Worm (Caenorhabditis elegans): ENCODE results near the gene Y49A10A.2.

The Y49A10A.2 gene

DNA sequence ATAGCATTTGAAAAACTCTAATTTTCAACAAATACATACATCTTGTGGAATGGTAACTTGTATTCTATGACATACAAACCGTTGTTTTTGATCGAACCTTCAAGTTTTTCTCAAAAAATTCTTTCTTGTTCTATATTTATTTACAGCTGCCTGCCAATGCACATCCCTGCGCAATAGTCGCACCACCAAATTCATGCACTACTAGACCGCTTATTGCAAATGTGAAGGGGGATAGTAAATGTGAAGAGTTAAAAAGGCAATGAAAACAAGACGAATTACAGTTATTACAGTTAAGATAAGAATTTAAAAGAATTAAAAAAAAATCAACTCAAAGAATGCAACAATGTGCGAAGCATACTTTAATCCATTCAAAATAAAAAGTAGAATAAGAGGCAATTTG, 18.6 kb downstream of the Y49A10A.2 start:
- TF ChIP-seq mec-3 (tag; optimal IDR thresholded peaks at IDR 0.05; ENCODE audit: borderline replicate concordance) = no peak
- no peak for TF ChIP-seq ceh-48 (tag; optimal IDR thresholded peaks at IDR 0.05)
- peak; percentile 92 for TF ChIP-seq sdc-2 (tag; optimal IDR thresholded peaks at IDR 0.05)

DNA sequence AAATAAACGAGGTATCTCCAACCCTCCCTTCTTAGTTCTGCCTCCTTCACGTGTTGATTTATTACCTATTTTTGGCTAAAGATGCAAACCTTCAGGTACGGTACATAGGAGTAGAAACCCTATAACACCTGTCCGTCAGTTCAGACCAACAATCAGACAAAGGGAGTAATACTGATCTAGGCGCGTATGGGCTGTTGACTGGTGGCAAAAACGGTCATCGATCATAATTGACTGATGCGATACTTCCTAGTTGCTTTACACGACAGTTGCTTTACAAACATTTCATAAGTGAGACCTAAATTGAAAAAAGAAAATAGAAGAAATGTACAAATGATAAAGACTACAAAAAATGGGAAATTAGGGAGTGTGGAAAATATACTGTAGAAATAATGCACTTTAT, 22.3 kb downstream of the Y49A10A.2 start:
- TF ChIP-seq C08G9.2 (tag; optimal IDR thresholded peaks at IDR 0.05) (no peak), ceh-24 (tag; optimal IDR thresholded peaks at IDR 0.05) (no peak), lim-6 (tag; optimal IDR thresholded peaks at IDR 0.05) (no peak), unc-86 (tag; optimal IDR thresholded peaks at IDR 0.05) (no peak), unc-42 (tag; optimal IDR thresholded peaks at IDR 0.05) (no peak), nhr-232 (tag; optimal IDR thresholded peaks at IDR 0.05) (no peak), fkh-6 (tag; optimal IDR thresholded peaks at IDR 0.05) (no peak), fax-1 (tag; optimal IDR thresholded peaks at IDR 0.05) (no peak), hlh-15 (tag; optimal IDR thresholded peaks at IDR 0.05) (no peak), npax-4 (tag; optimal IDR thresholded peaks at IDR 0.05) (no peak), pag-3 (tag; optimal IDR thresholded peaks at IDR 0.05; ENCODE audit: borderline replicate concordance) (no peak), ahr-1 (tag; optimal IDR thresholded peaks at IDR 0.05) (no peak), rnt-1 (tag; optimal IDR thresholded peaks at IDR 0.05) (no peak), nfya-1 (tag; optimal IDR thresholded peaks at IDR 0.05) (no peak), K09A11.1 (tag; optimal IDR thresholded peaks at IDR 0.05; ENCODE audit: insufficient read depth) (no peak), ceh-6 (GFP tag; optimal IDR thresholded peaks at IDR 0.05) (no peak), ceh-48 (tag; optimal IDR thresholded peaks at IDR 0.05) (no peak)

DNA sequence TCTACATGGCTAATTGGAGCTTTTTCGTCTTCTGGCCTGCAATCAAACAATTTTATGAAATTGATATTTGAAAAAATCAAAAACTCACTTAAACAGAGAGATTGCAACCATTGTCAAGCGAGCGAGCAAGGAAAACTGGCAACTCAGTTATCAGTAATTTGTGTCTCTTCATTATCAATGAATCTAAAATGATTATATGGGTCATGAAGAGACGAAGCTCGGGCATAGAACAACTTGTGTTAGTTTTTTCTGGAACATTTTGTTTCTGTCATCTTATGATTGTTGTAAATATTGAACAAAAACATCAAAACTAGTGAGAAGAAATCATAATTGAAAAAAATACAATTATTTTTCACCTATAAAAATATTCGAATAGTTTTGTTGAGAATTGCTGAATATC, 31.5 kb downstream of the Y49A10A.2 start, which contains the start of gene R07E3.1:
TSS of gene R07E3.1 (minus strand) at position 176 of the 400 bp plus-strand sequence.
- TF ChIP-seq elt-2 (tag; optimal IDR thresholded peaks at IDR 0.05) (peak; percentile 67), Y22D7AL.16 (tag; optimal IDR thresholded peaks at IDR 0.05) (no peak)

DNA sequence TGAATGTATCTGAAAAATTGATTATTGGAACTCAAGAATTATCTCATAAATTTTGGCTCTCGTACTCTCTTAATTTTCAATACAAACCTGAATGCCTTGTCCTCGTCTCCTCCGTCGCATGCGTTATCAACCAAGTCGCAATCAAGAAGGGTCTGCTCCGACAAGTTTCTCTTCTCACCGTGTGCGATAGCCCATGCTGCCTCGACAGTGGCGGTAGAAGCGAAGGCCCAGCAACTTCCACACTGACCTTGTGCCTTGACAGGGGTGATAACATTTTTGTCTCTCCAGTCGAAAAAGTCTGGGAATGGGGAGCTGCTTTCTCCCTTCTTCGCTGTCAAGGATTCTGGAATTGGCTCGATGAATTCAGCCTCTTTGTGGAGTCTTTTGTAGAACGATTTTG, 32.4 kb downstream of the Y49A10A.2 start:
- TF ChIP-seq elt-2 (tag; optimal IDR thresholded peaks at IDR 0.05) (peak; percentile 54), ceh-6 (GFP tag; optimal IDR thresholded peaks at IDR 0.05) (no peak)

DNA sequence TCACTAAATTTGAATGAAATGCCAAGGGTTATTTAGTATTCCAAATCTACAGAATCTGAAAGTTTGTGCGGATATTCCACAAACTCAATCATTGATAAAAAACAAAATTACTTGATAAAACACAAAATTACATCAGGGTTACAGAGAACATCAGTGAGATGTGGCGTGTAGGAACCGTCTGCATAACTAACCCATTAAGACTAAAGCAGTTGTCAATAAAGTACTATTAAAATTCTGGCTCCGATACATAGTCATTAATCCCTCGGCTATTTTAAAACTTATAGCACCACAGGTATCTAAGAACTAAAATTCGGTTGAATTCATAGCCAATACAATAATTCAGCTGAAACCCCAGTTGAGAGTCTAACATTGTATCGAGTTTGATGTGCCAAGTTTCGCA, 33.7 kb downstream of the Y49A10A.2 start:
- TF ChIP-seq nhr-232 (tag; optimal IDR thresholded peaks at IDR 0.05) = no peak
- TF ChIP-seq pha-4 (tag; optimal IDR thresholded peaks at IDR 0.05) = no peak
- TF ChIP-seq tbx-7 (tag; optimal IDR thresholded peaks at IDR 0.05) = no peak
- TF ChIP-seq rnt-1 (tag; optimal IDR thresholded peaks at IDR 0.05) = no peak
- no peak for TF ChIP-seq lim-6 (tag; optimal IDR thresholded peaks at IDR 0.05)
- TF ChIP-seq unc-42 (tag; optimal IDR thresholded peaks at IDR 0.05) = no peak
- no peak for TF ChIP-seq pag-3 (tag; optimal IDR thresholded peaks at IDR 0.05; ENCODE audit: borderline replicate concordance)
- TF ChIP-seq fkh-6 (tag; optimal IDR thresholded peaks at IDR 0.05) = no peak
- no peak for TF ChIP-seq pqm-1 (tag; optimal IDR thresholded peaks at IDR 0.05)
- no peak for TF ChIP-seq madf-2 (tag; optimal IDR thresholded peaks at IDR 0.05)

DNA sequence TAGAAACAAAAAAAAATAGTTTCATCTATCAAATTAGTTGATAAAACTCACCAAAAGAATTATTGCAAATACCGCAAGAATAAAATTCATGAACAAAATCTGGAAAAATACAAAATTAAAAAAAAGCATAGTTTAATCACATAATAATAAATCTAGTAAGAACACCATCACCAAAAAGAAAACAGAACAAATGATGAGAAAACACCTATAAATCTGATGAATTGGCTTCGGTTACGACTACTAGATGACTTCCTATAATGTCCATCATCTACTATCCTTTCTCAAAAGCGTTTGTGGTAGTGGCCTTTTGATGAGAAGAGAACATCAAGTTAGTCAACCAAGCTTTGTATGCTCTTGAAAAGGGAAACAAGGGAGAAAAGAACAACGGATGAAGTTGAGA, 34.4 kb downstream of the Y49A10A.2 start, which contains the start of gene cut-5:
TSS of gene cut-5 (minus strand) at position 101 of the 400 bp plus-strand sequence.
- no peak for TF ChIP-seq F13H6.1 (tag; optimal IDR thresholded peaks at IDR 0.05)
- no peak for TF ChIP-seq K02D7.2 (tag; optimal IDR thresholded peaks at IDR 0.05)
- TF ChIP-seq odd-2 (tag; optimal IDR thresholded peaks at IDR 0.05) = no peak

DNA sequence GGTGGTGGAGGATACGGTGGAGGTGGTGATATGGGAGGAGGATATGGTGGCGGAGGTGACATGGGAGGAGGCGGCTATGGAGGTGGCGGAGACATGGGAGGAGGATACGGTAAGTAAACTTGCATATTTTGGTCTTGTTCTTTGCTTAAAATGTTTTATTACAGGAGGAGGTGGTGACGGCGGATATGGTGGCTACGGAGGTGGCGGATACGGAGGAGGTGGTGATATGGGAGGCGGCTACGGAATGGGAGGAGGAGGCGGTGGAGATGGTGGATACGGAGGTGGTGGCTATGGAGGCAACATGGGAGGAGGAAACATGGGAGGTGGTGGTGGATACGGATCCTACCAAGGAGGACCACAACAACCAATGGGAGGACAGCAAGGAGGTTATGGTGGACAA, 35.9 kb downstream of the Y49A10A.2 start:
- TF ChIP-seq ceh-9 (tag; optimal IDR thresholded peaks at IDR 0.05) (no peak), unc-3 (GFP tag; conservative IDR thresholded peaks at IDR 0.05) (0 out of 2 replicates have a peak, but pooled peaks have one; percentile 17), unc-3 (tag; optimal IDR thresholded peaks at IDR 0.05) (no peak), hlh-13 (GFP tag; optimal IDR thresholded peaks at IDR 0.05) (no peak), ceh-18 (tag; optimal IDR thresholded peaks at IDR 0.05) (no peak), syd-9 (tag; optimal IDR thresholded peaks at IDR 0.05) (peak; percentile 14), C38D4.7 (GFP tag; optimal IDR thresholded peaks at IDR 0.05) (no peak), unc-86 (tag; optimal IDR thresholded peaks at IDR 0.05) (no peak), elt-4 (tag; optimal IDR thresholded peaks at IDR 0.05) (peak; percentile 57), tbx-7 (tag; optimal IDR thresholded peaks at IDR 0.05) (no peak), lin-11 (tag; optimal IDR thresholded peaks at IDR 0.05) (no peak), ceh-19 (GFP tag; optimal IDR thresholded peaks at IDR 0.05) (no peak)
